Worm (Caenorhabditis elegans) whole organism, L3 larva: ENCODE data around the gene cfim-2.

Experiments used
- R02D3.7 ChIP-seq: fragments of 150-350 bp; optimal IDR thresholded peaks from 2 replicates; lab custom pipeline; 2014; ENCODE audit warnings: missing biosample characterization, missing genetic modification characterization
- ZK546.5 ChIP-seq: sonication (generic microtip); optimal IDR thresholded peaks from 2 replicates; lab custom pipeline; 2017; ENCODE audit warnings: missing biosample characterization, missing genetic modification characterization
- aly-2 ChIP-seq: fragments of 150-350 bp; optimal IDR thresholded peaks from 2 replicates; lab custom pipeline; 2014; ENCODE audit warnings: missing biosample characterization, missing genetic modification characterization
- ama-1 ChIP-seq: fragments of 150-350 bp; optimal IDR thresholded peaks from 2 replicates; lab custom pipeline; 2018
- ceh-16 ChIP-seq: sonication (generic microtip); optimal IDR thresholded peaks from 2 replicates; lab custom pipeline; 2017; ENCODE audit warnings: missing biosample characterization, missing genetic modification characterization
- ceh-28 ChIP-seq: fragments of 150-350 bp; optimal IDR thresholded peaks from 2 replicates; lab custom pipeline; 2014; ENCODE audit warnings: missing biosample characterization, missing genetic modification reagents, missing genetic modification characterization
- ceh-82 ChIP-seq: fragments of 150-350 bp; optimal IDR thresholded peaks from 2 replicates; lab custom pipeline; 2014; ENCODE audit warnings: missing biosample characterization, missing genetic modification characterization
- ceh-9 ChIP-seq: sonication (generic microtip); optimal IDR thresholded peaks from 2 replicates; lab custom pipeline; 2018; ENCODE audit warnings: missing biosample characterization, missing genetic modification characterization
- daf-12 ChIP-seq: fragments of 150-350 bp; optimal IDR thresholded peaks from 2 replicates; lab custom pipeline; 2014; ENCODE audit warnings: missing biosample characterization, missing genetic modification reagents, missing genetic modification characterization
- egl-27 ChIP-seq: sonication (generic microtip); optimal IDR thresholded peaks from 4 replicates; lab custom pipeline; 2017; ENCODE audit warnings: missing biosample characterization, missing genetic modification reagents, missing genetic modification characterization
- egl-5 ChIP-seq: fragments of 150-350 bp; optimal IDR thresholded peaks from 2 replicates; lab custom pipeline; 2017; ENCODE audit warnings: missing biosample characterization, missing genetic modification reagents, missing genetic modification characterization, inconsistent platforms
- elt-1 ChIP-seq: fragments of 150-350 bp; optimal IDR thresholded peaks from 2 replicates; lab custom pipeline; 2014; ENCODE audit warnings: missing biosample characterization, missing genetic modification characterization
- elt-2 ChIP-seq: sonication (generic microtip); optimal IDR thresholded peaks from 2 replicates; lab custom pipeline; 2016; ENCODE audit warnings: missing genetic modification reagents, mild to moderate bottlenecking, missing genetic modification characterization, missing compliant biosample characterization
- elt-3 ChIP-seq, 3 experiments: fragments of 150-350 bp in 1 of 3; sonication (generic microtip) in 2 of 3; optimal IDR thresholded peaks; 2 replicates in 2 of 3; 4 replicates in 1 of 3; lab custom pipeline; 2014 to 2017; ENCODE audit warnings: missing biosample characterization in 3 of 3, missing genetic modification characterization in 3 of 3
- eor-1 ChIP-seq, 2 experiments: fragments of 150-350 bp; optimal IDR thresholded peaks; 2 replicates each; lab custom pipeline; 2014 to 2018; ENCODE audit warnings: missing biosample characterization in 2 of 2, missing genetic modification characterization in 2 of 2
- fkh-10 ChIP-seq: sonication (generic microtip); optimal IDR thresholded peaks from 2 replicates; lab custom pipeline; 2017; ENCODE audit warnings: missing biosample characterization, missing genetic modification reagents, missing genetic modification characterization
- fkh-2 ChIP-seq: fragments of 150-350 bp; optimal IDR thresholded peaks from 2 replicates; lab custom pipeline; 2014; ENCODE audit warnings: missing biosample characterization, missing genetic modification reagents, missing genetic modification characterization
- fos-1 ChIP-seq: fragments of 150-350 bp; optimal IDR thresholded peaks from 2 replicates; lab custom pipeline; 2014; ENCODE audit warnings: missing biosample characterization, missing genetic modification characterization
- hmg-11 ChIP-seq: sonication (generic microtip); optimal IDR thresholded peaks from 2 replicates; lab custom pipeline; 2016; ENCODE audit warnings: missing genetic modification characterization, missing compliant biosample characterization
- jun-1 ChIP-seq: fragments of 150-350 bp; optimal IDR thresholded peaks from 2 replicates; lab custom pipeline; 2014; ENCODE audit warnings: missing biosample characterization, missing genetic modification reagents, missing genetic modification characterization
- lin-15B ChIP-seq: fragments of 150-350 bp; optimal IDR thresholded peaks from 2 replicates; lab custom pipeline; 2014; ENCODE audit warnings: missing biosample characterization, missing genetic modification characterization
- lin-39 ChIP-seq: fragments of 150-350 bp; optimal IDR thresholded peaks from 2 replicates; lab custom pipeline; 2018; ENCODE audit warnings: missing biosample characterization, missing genetic modification reagents, missing genetic modification characterization
- mdl-1 ChIP-seq: fragments of 150-350 bp; optimal IDR thresholded peaks from 2 replicates; lab custom pipeline; 2014; ENCODE audit warnings: missing biosample characterization, missing genetic modification characterization
- mml-1 ChIP-seq: fragments of 150-350 bp; sonication (generic microtip); optimal IDR thresholded peaks from 3 replicates; lab custom pipeline; 2014; ENCODE audit warnings: missing biosample characterization, missing genetic modification characterization
- nfya-1 ChIP-seq: sonication (generic microtip); optimal IDR thresholded peaks from 2 replicates; lab custom pipeline; 2017; ENCODE audit warnings: missing genetic modification characterization, mild to moderate bottlenecking, missing compliant biosample characterization, antibody characterized with exemption, moderate library complexity; ENCODE audit not compliant: insufficient read depth
- nhr-12 ChIP-seq: fragments of 150-350 bp; optimal IDR thresholded peaks from 2 replicates; lab custom pipeline; 2014; ENCODE audit warnings: missing biosample characterization, missing genetic modification characterization
- nhr-23 ChIP-seq: fragments of 150-350 bp; optimal IDR thresholded peaks from 2 replicates; lab custom pipeline; 2014; ENCODE audit warnings: missing biosample characterization, missing genetic modification reagents, missing genetic modification characterization
- nhr-237 ChIP-seq: fragments of 150-350 bp; optimal IDR thresholded peaks from 2 replicates; lab custom pipeline; 2014; ENCODE audit warnings: missing biosample characterization, missing genetic modification characterization
- nhr-25 ChIP-seq: sonication (generic microtip); optimal IDR thresholded peaks from 2 replicates; lab custom pipeline; 2017; ENCODE audit warnings: missing biosample characterization, missing genetic modification characterization
- nhr-28 ChIP-seq: fragments of 150-350 bp; optimal IDR thresholded peaks from 2 replicates; lab custom pipeline; 2014; ENCODE audit warnings: missing biosample characterization, missing genetic modification characterization
- nhr-43 ChIP-seq: sonication (generic microtip); optimal IDR thresholded peaks from 2 replicates; lab custom pipeline; 2016; ENCODE audit warnings: mild to moderate bottlenecking, missing genetic modification characterization, missing compliant biosample characterization; ENCODE audit not compliant: poor library complexity, severe bottlenecking
- nhr-67 ChIP-seq: fragments of 150-350 bp; optimal IDR thresholded peaks from 2 replicates; lab custom pipeline; 2014; ENCODE audit warnings: missing biosample characterization, missing genetic modification characterization
- nhr-76 ChIP-seq: fragments of 150-350 bp; sonication (generic microtip); optimal IDR thresholded peaks from 5 replicates; lab custom pipeline; 2014; ENCODE audit warnings: missing biosample characterization, missing genetic modification characterization
- nhr-77 ChIP-seq: fragments of 150-350 bp; optimal IDR thresholded peaks from 2 replicates; lab custom pipeline; 2014; ENCODE audit warnings: missing biosample characterization, missing genetic modification characterization
- pha-4 ChIP-seq: fragments of 150-350 bp; optimal IDR thresholded peaks from 2 replicates; lab custom pipeline; 2014; ENCODE audit warnings: missing biosample characterization, missing genetic modification reagents, missing genetic modification characterization
- pqm-1 ChIP-seq: fragments of 150-350 bp; optimal IDR thresholded peaks from 2 replicates; lab custom pipeline; 2017; ENCODE audit warnings: missing biosample characterization, missing genetic modification characterization, inconsistent platforms
- sea-2 ChIP-seq: fragments of 150-350 bp; sonication (generic microtip); optimal IDR thresholded peaks from 4 replicates; lab custom pipeline; 2014; ENCODE audit warnings: missing biosample characterization, missing genetic modification reagents, missing genetic modification characterization
- skn-1 ChIP-seq: fragments of 150-350 bp; optimal IDR thresholded peaks from 2 replicates; lab custom pipeline; 2014; ENCODE audit warnings: missing biosample characterization, missing genetic modification characterization
- snpc-4 ChIP-seq: fragments of 150-350 bp; optimal IDR thresholded peaks from 2 replicates; lab custom pipeline; 2014; ENCODE audit warnings: missing biosample characterization, missing genetic modification characterization
- unc-39 ChIP-seq: sonication (generic microtip); optimal IDR thresholded peaks from 4 replicates; lab custom pipeline; 2017; ENCODE audit warnings: missing biosample characterization, missing genetic modification characterization
- unc-62 ChIP-seq: fragments of 150-350 bp; sonication (generic microtip); optimal IDR thresholded peaks from 4 replicates; lab custom pipeline; 2014; ENCODE audit warnings: missing biosample characterization, missing genetic modification reagents, missing genetic modification characterization
- zag-1 ChIP-seq: fragments of 150-350 bp; optimal IDR thresholded peaks from 2 replicates; lab custom pipeline; 2014; ENCODE audit warnings: missing biosample characterization, missing genetic modification characterization
- ztf-11 ChIP-seq: fragments of 150-350 bp; optimal IDR thresholded peaks from 2 replicates; lab custom pipeline; 2014; ENCODE audit warnings: missing biosample characterization, missing genetic modification characterization
- ztf-4 ChIP-seq: fragments of 150-350 bp; optimal IDR thresholded peaks from 2 replicates; lab custom pipeline; 2014; ENCODE audit warnings: missing biosample characterization, missing genetic modification characterization

cfim-2 gene

DNA sequence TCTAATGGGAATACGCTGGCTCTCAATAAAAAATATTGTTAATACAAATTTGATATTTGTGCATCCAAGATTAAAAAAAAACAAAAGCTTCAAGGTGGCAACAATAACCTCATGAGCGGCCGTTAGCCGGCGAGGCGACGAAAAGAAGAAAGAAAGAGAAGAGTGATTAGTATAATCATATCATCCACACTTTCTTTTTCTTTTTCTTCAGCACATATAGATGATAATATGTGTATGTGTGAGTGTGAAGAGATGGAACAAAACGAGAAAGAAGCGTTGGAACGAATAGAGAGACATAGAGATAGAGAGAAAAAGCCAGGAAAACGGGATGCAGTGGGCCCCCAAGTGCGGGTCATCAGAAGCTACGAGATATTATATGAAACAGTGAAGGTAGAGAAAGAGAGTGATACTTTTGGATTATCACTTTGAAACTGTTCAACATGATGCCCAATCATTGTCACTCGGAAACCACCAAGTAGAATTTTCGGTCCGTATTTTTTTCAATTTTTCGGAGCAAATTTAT, 5.8 kb upstream of the cfim-2 start:
- TF ChIP-seq sea-2: no peak
- TF ChIP-seq unc-39 (tag; lab: Kevin White, UChicago): no peak
- TF ChIP-seq snpc-4 (tag; lab: Kevin White, UChicago): no peak
- TF ChIP-seq unc-62 (GFP tag; lab: Kevin White, UChicago): no peak
- TF ChIP-seq ceh-82 (tag; lab: Kevin White, UChicago): no peak
- TF ChIP-seq nhr-23 (tag; lab: Kevin White, UChicago): peak; percentile 40
- TF ChIP-seq nhr-76 (tag; lab: Kevin White, UChicago): no peak
- peak; percentile 1 for TF ChIP-seq nhr-43
- peak in 1 of 3 experiments; percentile 56 for TF ChIP-seq elt-3 (tag; optimal IDR thresholded peaks at IDR 0.05; lab: Kevin White, UChicago)
- TF ChIP-seq fkh-10: no peak
- no peak for TF ChIP-seq nhr-77 (tag; lab: Kevin White, UChicago)
- peak; percentile 6 for TF ChIP-seq lin-39 (tag; lab: Kevin White, UChicago)
- no peak for TF ChIP-seq nhr-237 (tag; lab: Kevin White, UChicago)
- no peak for TF ChIP-seq aly-2 (tag; lab: Kevin White, UChicago)
- no peak for TF ChIP-seq fkh-2 (tag; lab: Kevin White, UChicago)
- no peak for TF ChIP-seq egl-5 (tag; lab: Kevin White, UChicago)
- TF ChIP-seq elt-2: no peak
- TF ChIP-seq daf-12 (tag; lab: Kevin White, UChicago): no peak
- TF ChIP-seq nhr-67 (tag; lab: Kevin White, UChicago): no peak
- no peak for TF ChIP-seq nhr-28 (tag; lab: Kevin White, UChicago)
- no peak for TF ChIP-seq ama-1
- TF ChIP-seq lin-15B: no peak
- peak; percentile 41 for TF ChIP-seq hmg-11 (tag; lab: Kevin White, UChicago)
- no peak for TF ChIP-seq egl-27 (tag; lab: Kevin White, UChicago)
- no peak for TF ChIP-seq ztf-11
- no peak for TF ChIP-seq ceh-9 (tag; lab: Kevin White, UChicago)
- no peak for TF ChIP-seq ZK546.5 (tag; lab: Kevin White, UChicago)
- TF ChIP-seq ceh-16 (tag; lab: Kevin White, UChicago): no peak
- TF ChIP-seq nfya-1 (tag; lab: Kevin White, UChicago): peak; percentile 23
- no peak for TF ChIP-seq pha-4

DNA sequence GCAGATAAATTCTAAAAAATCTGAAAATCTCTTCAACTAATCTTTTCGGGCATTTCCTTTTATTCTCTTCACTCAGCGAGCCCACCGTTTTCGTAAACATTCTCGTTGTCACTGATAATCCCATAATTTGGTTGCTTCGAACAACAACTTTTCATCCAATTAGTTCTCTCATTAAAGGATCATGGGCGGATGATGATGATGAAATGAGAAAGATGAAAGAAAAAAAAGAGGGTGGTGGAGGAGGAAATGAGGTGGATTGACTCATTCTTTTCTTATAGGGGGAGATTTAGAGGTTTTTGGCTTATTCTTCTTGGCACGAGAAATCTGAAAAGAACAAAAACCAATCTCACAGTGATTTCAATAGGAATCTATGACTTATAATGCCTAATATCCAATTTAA, 5.0 kb upstream of the cfim-2 start:
- TF ChIP-seq zag-1 (tag; lab: Kevin White, UChicago) (no peak), egl-5 (tag; lab: Kevin White, UChicago) (peak; percentile 72), jun-1 (tag; lab: Kevin White, UChicago) (no peak)

DNA sequence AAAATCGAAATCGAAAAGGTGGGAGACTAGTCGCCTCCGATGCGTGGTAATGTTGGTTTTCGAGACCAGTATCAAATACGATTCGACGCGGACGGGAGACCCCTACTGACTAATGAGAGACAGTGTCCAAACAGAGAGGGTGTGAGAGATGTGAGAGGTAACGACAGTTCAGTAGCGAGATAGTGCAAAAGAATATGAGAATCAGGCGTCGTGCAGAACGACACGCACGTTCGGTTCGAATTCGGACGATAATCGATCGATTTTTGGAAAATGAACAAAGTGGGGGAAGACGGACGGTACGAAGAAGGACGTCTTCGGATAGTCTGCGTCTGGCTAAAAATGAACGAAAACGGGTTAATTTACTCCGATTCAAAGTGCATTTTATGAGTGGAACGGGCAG, 4.2 kb upstream of the cfim-2 start, which contains the start of gene D1046.16:
TSS of gene D1046.16 (plus strand) at position 195 of the 400 bp plus-strand sequence.
- TF ChIP-seq aly-2 (tag; lab: Kevin White, UChicago) (no peak), nhr-77 (tag; lab: Kevin White, UChicago) (no peak), ztf-11 (no peak), lin-39 (tag; lab: Kevin White, UChicago) (no peak), ceh-16 (tag; lab: Kevin White, UChicago) (no peak), pha-4 (peak; percentile 42), unc-62 (GFP tag; lab: Kevin White, UChicago) (no peak), nhr-12 (tag; lab: Kevin White, UChicago) (no peak), ZK546.5 (tag; lab: Kevin White, UChicago) (no peak), nhr-25 (tag; lab: Kevin White, UChicago) (peak; percentile 90), mml-1 (tag; lab: Kevin White, UChicago) (no peak), ztf-4 (no peak), jun-1 (tag; lab: Kevin White, UChicago) (no peak), egl-5 (tag; lab: Kevin White, UChicago) (no peak), egl-27 (tag; lab: Kevin White, UChicago) (no peak), fkh-10 (no peak), elt-2 (peak; percentile 35), nhr-28 (tag; lab: Kevin White, UChicago) (no peak), lin-15B (peak; percentile 49), fos-1 (tag; lab: Kevin White, UChicago) (no peak), elt-1 (no peak), hmg-11 (tag; lab: Kevin White, UChicago) (peak; percentile 37), nhr-237 (tag; lab: Kevin White, UChicago) (no peak), unc-39 (tag; lab: Kevin White, UChicago) (no peak), eor-1 (tag; optimal IDR thresholded peaks at IDR 0.05; lab: Kevin White, UChicago) (no peak), pqm-1 (no peak), nfya-1 (tag; lab: Kevin White, UChicago) (peak; percentile 20), ceh-82 (tag; lab: Kevin White, UChicago) (no peak), mdl-1 (tag; lab: Kevin White, UChicago) (no peak), daf-12 (tag; lab: Kevin White, UChicago) (no peak), nhr-23 (tag; lab: Kevin White, UChicago) (peak; percentile 53), zag-1 (tag; lab: Kevin White, UChicago) (no peak), skn-1 (tag; lab: Kevin White, UChicago) (no peak), snpc-4 (tag; lab: Kevin White, UChicago) (peak; percentile 20), nhr-76 (tag; lab: Kevin White, UChicago) (no peak), nhr-43 (peak; percentile 19), ceh-9 (tag; lab: Kevin White, UChicago) (no peak), elt-3 (tag; optimal IDR thresholded peaks at IDR 0.05; lab: Kevin White, UChicago) (no peak), R02D3.7 (tag; lab: Kevin White, UChicago) (no peak), fkh-2 (tag; lab: Kevin White, UChicago) (no peak), ama-1 (no peak), ceh-28 (peak; percentile 68)
- TF ChIP-seq, all 47 proteins: peak for 10
